Worm (Caenorhabditis elegans) whole organism, L4 larva: ENCODE measurements around the gene pyk-2.

Experiments
- F26F4.8 ChIP-seq: fragments of 200-800 bp; sonication (Bioruptor generic); conservative IDR thresholded peaks from 2 replicates; pipeline ENCODE4 v1.3.6; 2022; ENCODE audit warnings: missing genetic modification characterization, missing compliant biosample characterization
- R02D3.7 ChIP-seq: fragments of 150-350 bp; sonication (generic microtip); optimal IDR thresholded peaks from 3 replicates; lab custom pipeline; 2014; ENCODE audit warnings: missing biosample characterization, missing genetic modification characterization
- Y48G9A.11 ChIP-seq: fragments of 200-800 bp; sonication (Bioruptor generic); IDR thresholded peaks from 2 replicates; pipeline ENCODE4 v1.3.6; 2022; ENCODE audit warnings: missing genetic modification reagents, missing genetic modification characterization, missing compliant biosample characterization
- Y5F2A.4 ChIP-seq: fragments of 200-800 bp; sonication (Bioruptor generic); optimal IDR thresholded peaks from 2 replicates; lab custom pipeline; 2018; ENCODE audit warnings: mild to moderate bottlenecking, missing genetic modification characterization, missing compliant biosample characterization
- aha-1 ChIP-seq: fragments of 150-350 bp; peaks from one replicate; lab custom pipeline; 2014; ENCODE audit warnings: missing biosample characterization, missing genetic modification characterization
- ceh-20 ChIP-seq: fragments of 200-800 bp; sonication (Bioruptor generic); IDR thresholded peaks from 2 replicates; pipeline ENCODE4 v1.3.6; 2022; ENCODE audit warnings: missing genetic modification reagents, missing genetic modification characterization, missing compliant biosample characterization
- ceh-28 ChIP-seq: fragments of 150-350 bp; optimal IDR thresholded peaks from 2 replicates; lab custom pipeline; 2014; ENCODE audit warnings: missing biosample characterization, missing genetic modification reagents, missing genetic modification characterization
- ceh-32 ChIP-seq: sonication (generic microtip); optimal IDR thresholded peaks from 2 replicates; lab custom pipeline; 2016; ENCODE audit warnings: mild to moderate bottlenecking, missing genetic modification characterization, missing compliant biosample characterization; ENCODE audit not compliant: poor library complexity
- ceh-62 ChIP-seq: sonication (generic microtip); optimal IDR thresholded peaks from 2 replicates; lab custom pipeline; 2017; ENCODE audit warnings: missing biosample characterization, missing genetic modification characterization
- cey-2 ChIP-seq: sonication (generic microtip); optimal IDR thresholded peaks from 3 replicates; lab custom pipeline; 2017; ENCODE audit warnings: missing genetic modification characterization, mild to moderate bottlenecking, missing compliant biosample characterization, antibody characterized with exemption, borderline replicate concordance; ENCODE audit not compliant: insufficient read depth
- ctbp-1 ChIP-seq: fragments of 200-800 bp; sonication (Bioruptor generic); IDR thresholded peaks from 2 replicates; pipeline ENCODE4 v1.3.6; 2022; ENCODE audit warnings: missing genetic modification reagents, missing genetic modification characterization, missing compliant biosample characterization
- daf-19 ChIP-seq: fragments of 200-800 bp; sonication (Bioruptor generic); conservative IDR thresholded peaks from 2 replicates; pipeline ENCODE4 v1.3.6; 2022; ENCODE audit warnings: missing genetic modification characterization, missing compliant biosample characterization
- daf-8 ChIP-seq: fragments of 200-800 bp; sonication (Bioruptor generic); IDR thresholded peaks from 2 replicates; pipeline ENCODE4 v1.3.6; 2022; ENCODE audit warnings: missing genetic modification characterization, missing compliant biosample characterization
- dmd-6 ChIP-seq: fragments of 200-800 bp; sonication (Bioruptor generic); IDR thresholded peaks from 2 replicates; pipeline ENCODE4 v1.3.6; 2022; ENCODE audit warnings: missing genetic modification reagents, missing genetic modification characterization, missing compliant biosample characterization
- dpl-1 ChIP-seq: fragments of 150-350 bp; optimal IDR thresholded peaks from 2 replicates; lab custom pipeline; 2014; ENCODE audit warnings: missing biosample characterization, missing genetic modification reagents, missing genetic modification characterization
- dve-1 ChIP-seq: sonication (generic microtip); optimal IDR thresholded peaks from 2 replicates; lab custom pipeline; 2017; ENCODE audit warnings: antibody characterized with exemption, mild to moderate bottlenecking, missing genetic modification characterization, missing compliant biosample characterization; ENCODE audit not compliant: insufficient read depth
- fkh-10 ChIP-seq: fragments of 150-350 bp; optimal IDR thresholded peaks from 2 replicates; lab custom pipeline; 2014; ENCODE audit warnings: missing biosample characterization, missing genetic modification reagents, missing genetic modification characterization
- gei-8 ChIP-seq: fragments of 200-800 bp; sonication (Bioruptor generic); optimal IDR thresholded peaks from 2 replicates; lab custom pipeline; 2018; ENCODE audit warnings: mild to moderate bottlenecking, missing genetic modification characterization, missing compliant biosample characterization
- hif-1 ChIP-seq, 2 experiments: sonication (generic microtip); optimal IDR thresholded peaks; 2 replicates each; lab custom pipeline; 2016 to 2017; ENCODE audit warnings: missing compliant biosample characterization in 2 of 2, missing genetic modification characterization in 2 of 2, missing genetic modification reagents in 2 of 2, missing genotype in 2 of 2, mild to moderate bottlenecking in 1 of 2
- hlh-11 ChIP-seq: fragments of 200-800 bp; sonication (Bioruptor generic); optimal IDR thresholded peaks from 2 replicates; lab custom pipeline; 2018; ENCODE audit warnings: mild to moderate bottlenecking, missing genetic modification characterization, missing compliant biosample characterization
- hmg-1.1 ChIP-seq: fragments of 200-800 bp; sonication (Bioruptor generic); IDR thresholded peaks from 2 replicates; pipeline ENCODE4 v1.3.6; 2022; ENCODE audit warnings: missing genetic modification reagents, missing genetic modification characterization, missing compliant biosample characterization
- jun-1 ChIP-seq: fragments of 150-350 bp; optimal IDR thresholded peaks from 2 replicates; lab custom pipeline; 2014; ENCODE audit warnings: missing biosample characterization, missing genetic modification reagents, missing genetic modification characterization
- lim-7 ChIP-seq: fragments of 200-800 bp; sonication (Bioruptor generic); IDR thresholded peaks from 2 replicates; pipeline ENCODE4 v1.3.6; 2022; ENCODE audit warnings: missing genetic modification characterization, missing compliant biosample characterization
- lin-13 ChIP-seq: fragments of 150-350 bp; optimal IDR thresholded peaks from 2 replicates; lab custom pipeline; 2014; ENCODE audit warnings: missing biosample characterization, missing genetic modification reagents, missing genetic modification characterization
- lin-15B ChIP-seq: fragments of 150-350 bp; sonication (generic microtip); optimal IDR thresholded peaks from 3 replicates; lab custom pipeline; 2014; ENCODE audit warnings: missing biosample characterization, missing genetic modification characterization
- lir-3 ChIP-seq: sonication (generic microtip); optimal IDR thresholded peaks from 2 replicates; lab custom pipeline; 2016; ENCODE audit warnings: mild to moderate bottlenecking, missing genetic modification characterization, missing compliant biosample characterization
- madf-5 ChIP-seq, 2 experiments: fragments of 200-800 bp; sonication (Bioruptor generic); IDR thresholded peaks; 2 replicates each; pipeline ENCODE4 v1.3.6; 2022; ENCODE audit warnings: missing compliant biosample characterization in 2 of 2, missing genetic modification characterization in 2 of 2
- madf-9 ChIP-seq: fragments of 200-800 bp; sonication (Bioruptor generic); conservative IDR thresholded peaks from 2 replicates; pipeline ENCODE4 v1.3.6; 2022; ENCODE audit warnings: missing genetic modification reagents, missing genetic modification characterization, missing compliant biosample characterization
- mdt-29 ChIP-seq: fragments of 200-800 bp; sonication (Bioruptor generic); IDR thresholded peaks from 2 replicates; pipeline ENCODE4 v1.3.6; 2022; ENCODE audit warnings: missing genetic modification reagents, missing genetic modification characterization, missing compliant biosample characterization
- mep-1 ChIP-seq: fragments of 150-350 bp; sonication (generic microtip); optimal IDR thresholded peaks from 3 replicates; lab custom pipeline; 2014; ENCODE audit warnings: missing biosample characterization, missing genetic modification characterization
- nhr-10 ChIP-seq: fragments of 150-350 bp; optimal IDR thresholded peaks from 2 replicates; lab custom pipeline; 2014; ENCODE audit warnings: missing biosample characterization, missing genetic modification characterization
- nhr-11 ChIP-seq: fragments of 150-350 bp; optimal IDR thresholded peaks from 2 replicates; lab custom pipeline; 2014; ENCODE audit warnings: missing biosample characterization, missing genetic modification characterization
- nhr-41 ChIP-seq: fragments of 200-800 bp; sonication (Bioruptor generic); IDR thresholded peaks from 2 replicates; pipeline ENCODE4 v1.3.6; 2022; ENCODE audit warnings: missing genetic modification reagents, missing genetic modification characterization, missing compliant biosample characterization
- nhr-42 ChIP-seq: fragments of 200-800 bp; sonication (Bioruptor generic); IDR thresholded peaks from 2 replicates; pipeline ENCODE4 v1.3.6; 2022; ENCODE audit warnings: missing genetic modification characterization, missing compliant biosample characterization
- nhr-48 ChIP-seq: sonication (generic microtip); optimal IDR thresholded peaks from 2 replicates; lab custom pipeline; 2016; ENCODE audit warnings: mild to moderate bottlenecking, missing genetic modification characterization, missing compliant biosample characterization
- nhr-76 ChIP-seq: fragments of 150-350 bp; optimal IDR thresholded peaks from 2 replicates; lab custom pipeline; 2014; ENCODE audit warnings: missing biosample characterization, missing genetic modification characterization
- saeg-2 ChIP-seq: fragments of 200-800 bp; sonication (Bioruptor generic); IDR thresholded peaks from 2 replicates; pipeline ENCODE4 v1.3.6; 2022; ENCODE audit warnings: missing genetic modification reagents, missing genetic modification characterization, missing compliant biosample characterization
- sdz-12 ChIP-seq: fragments of 200-800 bp; sonication (Bioruptor generic); optimal IDR thresholded peaks from 2 replicates; lab custom pipeline; 2018; ENCODE audit warnings: mild to moderate bottlenecking, missing genetic modification characterization, missing compliant biosample characterization
- set-16 ChIP-seq: fragments of 200-800 bp; sonication (Bioruptor generic); IDR thresholded peaks from 2 replicates; pipeline ENCODE4 v1.3.6; 2022; ENCODE audit warnings: missing genetic modification reagents, missing genetic modification characterization, missing compliant biosample characterization
- spr-1 ChIP-seq: sonication (generic microtip); optimal IDR thresholded peaks from 2 replicates; lab custom pipeline; 2016; ENCODE audit warnings: mild to moderate bottlenecking, missing genetic modification characterization, missing compliant biosample characterization
- spr-3 ChIP-seq: fragments of 200-800 bp; sonication (Bioruptor generic); optimal IDR thresholded peaks from 2 replicates; lab custom pipeline; 2018; ENCODE audit warnings: mild to moderate bottlenecking, missing genetic modification characterization, missing compliant biosample characterization
- tag-97 ChIP-seq: fragments of 200-800 bp; sonication (Bioruptor generic); IDR thresholded peaks from 2 replicates; pipeline ENCODE4 v1.3.6; 2022; ENCODE audit warnings: missing genetic modification characterization, missing compliant biosample characterization
- tra-1 ChIP-seq: fragments of 200-800 bp; sonication (Bioruptor generic); IDR thresholded peaks from 2 replicates; pipeline ENCODE4 v1.3.6; 2022; ENCODE audit warnings: missing genetic modification reagents, missing genetic modification characterization, missing compliant biosample characterization
- unc-130 ChIP-seq: sonication (generic microtip); optimal IDR thresholded peaks from 2 replicates; lab custom pipeline; 2016; ENCODE audit warnings: missing genetic modification reagents, missing genetic modification characterization, missing compliant biosample characterization
- unc-39 ChIP-seq: sonication (generic microtip); optimal IDR thresholded peaks from 2 replicates; lab custom pipeline; 2017; ENCODE audit warnings: missing biosample characterization, missing genetic modification characterization
- unc-62 ChIP-seq, 3 experiments: fragments of 150-350 bp in 1 of 3; sonication (generic microtip); optimal IDR thresholded peaks in 2 of 3; peaks in 1 of 3; 1 replicate in 1 of 3; 2 replicates in 2 of 3; lab custom pipeline; 2014 to 2017; ENCODE audit warnings: missing biosample characterization in 3 of 3, missing genetic modification characterization in 3 of 3, missing genetic modification reagents in 3 of 3, missing genotype in 1 of 3
- vab-7 ChIP-seq: fragments of 200-800 bp; sonication (Bioruptor generic); IDR thresholded peaks from 2 replicates; pipeline ENCODE4 v1.3.6; 2022; ENCODE audit warnings: missing genetic modification reagents, missing genetic modification characterization, missing compliant biosample characterization
- zfp-2 ChIP-seq: sonication (generic microtip); optimal IDR thresholded peaks from 2 replicates; lab custom pipeline; 2016; ENCODE audit warnings: mild to moderate bottlenecking, missing genetic modification characterization, missing compliant biosample characterization
- zfp-3 ChIP-seq: fragments of 200-800 bp; sonication (Bioruptor generic); conservative IDR thresholded peaks from 2 replicates; pipeline ENCODE4 v1.3.6; 2022; ENCODE audit warnings: missing genetic modification reagents, missing genetic modification characterization, missing compliant biosample characterization
- zip-2 ChIP-seq: fragments of 150-350 bp; optimal IDR thresholded peaks from 2 replicates; lab custom pipeline; 2014; ENCODE audit warnings: missing biosample characterization, missing genetic modification characterization

pyk-2 gene

ce11 chrIV:10935853-10936491 lies 26.3 kb downstream of the pyk-2 start, which contains the start of gene lgg-2 (continued):
- TF ChIP-seq jun-1 (peak; percentile 91), lin-13 (peak; percentile 89), ceh-28 (tag; lab: Kevin White, UChicago) (peak; percentile 75), dmd-6 (GFP tag; lab: Robert Waterston, UW) (peak; percentile 97), sdz-12 (GFP tag; lab: Kevin White, UChicago) (no peak), ceh-62 (no peak), nhr-42 (GFP tag; lab: Robert Waterston, UW) (peak; percentile 87), madf-9 (peak; percentile 25; the same call in 1 of the 2 replicates), nhr-48 (tag; lab: Kevin White, UChicago) (peak; percentile 98), F26F4.8 (GFP tag; lab: Robert Waterston, UW) (no peak), gei-8 (peak; percentile 75), nhr-76 (tag; lab: Kevin White, UChicago) (peak; percentile 22), Y5F2A.4 (GFP tag; lab: Kevin White, UChicago) (peak; percentile 12), dve-1 (tag; lab: Kevin White, UChicago) (peak; percentile 97), spr-1 (tag; lab: Kevin White, UChicago) (peak; percentile 82), ceh-20 (GFP tag; lab: Robert Waterston, UW) (peak; percentile 87), hlh-11 (tag; lab: Kevin White, UChicago) (peak; percentile 100), nhr-11 (tag; lab: Kevin White, UChicago) (peak; percentile 97), set-16 (GFP tag; lab: Robert Waterston, UW) (peak; percentile 76), tag-97 (GFP tag; lab: Robert Waterston, UW) (no peak), lin-15B (no peak), unc-62 (GFP tag; optimal IDR thresholded peaks at IDR 0.05 in 1 of 2; lab: Kevin White, UChicago) (peak in 1 of 2 experiments; percentile 99), unc-62 (tag; optimal IDR thresholded peaks at IDR 0.05; lab: Kevin White, UChicago) (peak; percentile 67), zip-2 (tag; lab: Kevin White, UChicago) (no peak), dpl-1 (GFP tag; lab: Kevin White, UChicago) (peak; percentile 66), lir-3 (no peak), ctbp-1 (peak; percentile 87), fkh-10 (GFP tag; lab: Kevin White, UChicago) (peak; percentile 47), daf-19 (GFP tag; lab: Robert Waterston, UW) (no peak), mdt-29 (GFP tag; lab: Robert Waterston, UW) (peak; percentile 93), unc-39 (tag; lab: Kevin White, UChicago) (no peak), daf-8 (GFP tag; lab: Robert Waterston, UW) (no peak), nhr-41 (GFP tag; lab: Robert Waterston, UW) (peak; percentile 84), zfp-2 (peak; percentile 39), saeg-2 (GFP tag; lab: Robert Waterston, UW) (peak; percentile 89), lim-7 (GFP tag; lab: Robert Waterston, UW) (no peak), nhr-10 (tag; lab: Kevin White, UChicago) (peak; percentile 80), ceh-32 (peak; percentile 4), tra-1 (GFP tag; lab: Robert Waterston, UW) (peak; percentile 92), vab-7 (GFP tag; lab: Robert Waterston, UW) (no peak), zfp-3 (GFP tag; lab: Robert Waterston, UW) (peak; percentile 89), R02D3.7 (no peak), Y48G9A.11 (GFP tag; lab: Robert Waterston, UW) (no peak), hif-1 (tag; optimal IDR thresholded peaks at IDR 0.05; lab: Kevin White, UChicago) (peak; percentile 24 to 77), mep-1 (tag; lab: Kevin White, UChicago) (peak; percentile 97), aha-1 (tag; lab: Kevin White, UChicago) (peak; percentile 100), spr-3 (no peak), hmg-1.1 (GFP tag; lab: Robert Waterston, UW) (peak; percentile 87), cey-2 (peak; percentile 63), madf-5 (GFP tag; IDR thresholded peaks at IDR 0.05; lab: Robert Waterston, UW) (no peak), unc-130 (GFP tag; lab: Kevin White, UChicago) (no peak)
